Worm (Caenorhabditis elegans): Measurements from ENCODE around the gene F58F12.1.
A peak's percentile ranks its signal among the peaks of the same experiment; 100 is the strongest.

The F58F12.1 gene

DNA sequence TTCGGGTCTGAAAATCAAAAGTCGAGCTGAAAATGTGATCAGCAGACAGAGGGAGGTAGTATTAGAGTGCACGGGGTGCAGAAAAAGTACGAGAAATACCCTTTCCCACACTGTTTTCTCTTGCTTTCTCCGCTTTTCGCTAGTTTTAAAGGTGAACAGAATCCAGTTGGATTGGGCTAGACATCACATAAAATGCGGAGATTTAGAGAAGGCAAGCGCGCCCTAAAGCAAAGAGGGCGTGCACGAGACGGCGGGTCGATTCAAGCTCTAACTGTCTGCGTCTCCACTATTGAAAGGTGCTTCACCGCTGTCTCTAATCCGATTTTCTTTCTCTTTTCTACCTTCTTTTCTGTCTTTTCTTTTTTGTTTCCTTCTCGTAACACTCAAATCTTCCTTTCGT, 13.3 kb upstream of the F58F12.1 start (continued):
- peak; percentile 56 for TF ChIP-seq elt-2 (tag; optimal IDR thresholded peaks at IDR 0.05)
- TF ChIP-seq mef-2 (tag; optimal IDR thresholded peaks at IDR 0.05), result no peak
- peak; percentile 91 for TF ChIP-seq nhr-20 (tag; optimal IDR thresholded peaks at IDR 0.05)
- no peak for TF ChIP-seq aha-1 (tag; optimal IDR thresholded peaks at IDR 0.05)
- no peak for TF ChIP-seq efl-3 (GFP tag; optimal IDR thresholded peaks at IDR 0.05)
- TF ChIP-seq unc-86 (tag; optimal IDR thresholded peaks at IDR 0.05), result peak; percentile 80
- peak; percentile 86 for TF ChIP-seq lin-15B (tag; optimal IDR thresholded peaks at IDR 0.05)
- peak; percentile 89 for TF ChIP-seq rnt-1 (tag; optimal IDR thresholded peaks at IDR 0.05)
- no peak for TF ChIP-seq unc-62 (GFP tag; optimal IDR thresholded peaks at IDR 0.05)
- TF ChIP-seq lir-3 (tag; optimal IDR thresholded peaks at IDR 0.05; ENCODE audit: poor library complexity), result peak; percentile 47
- no peak for TF ChIP-seq zip-4 (GFP tag; optimal IDR thresholded peaks at IDR 0.05)
- TF ChIP-seq egl-27 (tag; optimal IDR thresholded peaks at IDR 0.05), result peak in 1 of 2 experiments; percentile 6
- peak; percentile 87 to 89 for TF ChIP-seq lsy-2 (tag; optimal IDR thresholded peaks at IDR 0.05)
- no peak for TF ChIP-seq zag-1 (tag; optimal IDR thresholded peaks at IDR 0.05)
- TF ChIP-seq ceh-90 (tag; optimal IDR thresholded peaks at IDR 0.05), result no peak
- TF ChIP-seq jun-1 (tag; optimal IDR thresholded peaks at IDR 0.05), result peak; percentile 86
- TF ChIP-seq mep-1 (tag; optimal IDR thresholded peaks at IDR 0.05), result peak; percentile 48
- TF ChIP-seq ets-5 (GFP tag; IDR thresholded peaks at IDR 0.05), result no peak
- peak; percentile 80 for TF ChIP-seq lin-13 (GFP tag; optimal IDR thresholded peaks at IDR 0.05)
- no peak for TF ChIP-seq fos-1 (tag; optimal IDR thresholded peaks at IDR 0.05)
- no peak for TF ChIP-seq tlp-1 (tag; optimal IDR thresholded peaks at IDR 0.05)
- TF ChIP-seq nhr-90 (tag; optimal IDR thresholded peaks at IDR 0.05; ENCODE audit: poor library complexity), result peak; percentile 79
- no peak for TF ChIP-seq sox-4 (tag; optimal IDR thresholded peaks at IDR 0.05)
- TF ChIP-seq fkh-10 (GFP tag; optimal IDR thresholded peaks at IDR 0.05), result peak; percentile 66
- peak; percentile 83 for TF ChIP-seq xbp-1 (tag; optimal IDR thresholded peaks at IDR 0.05)
- peak in 1 of 2 experiments; percentile 5 for TF ChIP-seq ztf-11 (tag; optimal IDR thresholded peaks at IDR 0.05)
- no peak for TF ChIP-seq sptf-1 (tag; optimal IDR thresholded peaks at IDR 0.05)
- peak; percentile 85 for TF ChIP-seq isw-1 (GFP tag; IDR thresholded peaks at IDR 0.05)
- no peak for TF ChIP-seq alr-1 (tag; optimal IDR thresholded peaks at IDR 0.05; ENCODE audit: borderline replicate concordance)
- TF ChIP-seq ceh-82 (tag; optimal IDR thresholded peaks at IDR 0.05), result peak; percentile 70 to 94 (median 77)
- no peak for TF ChIP-seq vab-15 (tag; optimal IDR thresholded peaks at IDR 0.05)
- no peak for TF ChIP-seq unc-98 (GFP tag; IDR thresholded peaks at IDR 0.05)
- peak; percentile 92 for TF ChIP-seq nhr-85 (tag)
- TF ChIP-seq nhr-12 (tag; optimal IDR thresholded peaks at IDR 0.05), result no peak
- no peak for TF ChIP-seq nhr-28 (tag; optimal IDR thresholded peaks at IDR 0.05)

DNA sequence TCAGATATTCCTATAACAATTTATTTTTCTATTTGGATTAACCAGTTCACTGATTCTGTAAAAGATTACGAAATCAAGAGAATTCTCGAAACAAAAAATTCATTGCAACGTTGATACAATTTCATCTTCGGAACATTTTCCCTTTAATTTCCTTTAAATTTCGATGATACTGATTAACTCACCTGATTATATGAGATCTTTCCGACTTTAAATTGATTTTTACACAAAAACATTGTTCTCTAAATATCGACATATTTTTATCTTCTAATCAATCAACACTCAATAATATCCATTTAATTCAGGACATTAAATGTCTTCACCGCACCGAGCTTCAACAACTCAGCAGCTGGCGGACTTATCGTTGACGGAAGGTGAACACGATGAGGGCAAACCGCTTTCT, 12.4 kb upstream of the F58F12.1 start, which contains the start of gene lin-23:
Gene lin-23 (plus strand): TSS at position 301 of the 400 bp plus-strand sequence.
- TF ChIP-seq nhr-237 (tag; optimal IDR thresholded peaks at IDR 0.05), result no peak
- TF ChIP-seq unc-62 (GFP tag; optimal IDR thresholded peaks at IDR 0.05), result no peak
- no peak for TF ChIP-seq nhr-12 (tag; optimal IDR thresholded peaks at IDR 0.05)
- TF ChIP-seq ets-5 (GFP tag; IDR thresholded peaks at IDR 0.05), result no peak
- no peak for TF ChIP-seq egl-27 (tag; optimal IDR thresholded peaks at IDR 0.05)
- no peak for TF ChIP-seq irx-1 (tag; optimal IDR thresholded peaks at IDR 0.05)
- no peak for TF ChIP-seq nhr-90 (tag; optimal IDR thresholded peaks at IDR 0.05; ENCODE audit: poor library complexity)

DNA sequence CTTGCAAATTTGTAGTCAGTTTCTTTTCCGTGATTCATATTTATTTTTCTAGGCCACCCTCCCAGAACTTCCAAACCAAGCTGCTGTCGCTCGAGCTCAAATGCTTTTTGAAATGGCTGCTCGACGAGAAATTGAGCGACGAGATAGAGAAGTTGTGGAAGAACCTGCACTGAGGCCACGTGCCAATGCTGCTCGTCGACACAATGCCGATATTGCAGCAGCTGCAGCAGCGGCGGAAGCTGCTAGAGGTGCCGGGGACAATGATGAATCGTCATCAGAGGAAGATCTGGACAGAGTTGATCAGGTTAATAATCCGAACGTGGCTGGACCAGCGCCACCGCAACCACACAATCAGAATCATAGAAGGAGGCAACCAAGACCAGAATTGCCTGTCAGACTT, 10.1 kb upstream of the F58F12.1 start:
- no peak for TF ChIP-seq efl-1 (optimal IDR thresholded peaks at IDR 0.05)
- TF ChIP-seq efl-1 (GFP tag; optimal IDR thresholded peaks at IDR 0.05 in 1 of 2), result no peak
- no peak for TF ChIP-seq hlh-4 (tag; optimal IDR thresholded peaks at IDR 0.05)
- no peak for TF ChIP-seq mef-2 (tag; optimal IDR thresholded peaks at IDR 0.05)
- no peak for TF ChIP-seq nhr-237 (tag; optimal IDR thresholded peaks at IDR 0.05)
- no peak for TF ChIP-seq snpc-4 (tag; optimal IDR thresholded peaks at IDR 0.05)
- no peak for TF ChIP-seq zag-1 (tag; optimal IDR thresholded peaks at IDR 0.05)
- TF ChIP-seq ztf-4 (tag; optimal IDR thresholded peaks at IDR 0.05), result no peak
- no peak for TF ChIP-seq unc-98 (GFP tag; IDR thresholded peaks at IDR 0.05)
- no peak for TF ChIP-seq egl-27 (tag; optimal IDR thresholded peaks at IDR 0.05)
- TF ChIP-seq swsn-7 (tag; optimal IDR thresholded peaks at IDR 0.05), result no peak
- TF ChIP-seq sptf-1 (tag; optimal IDR thresholded peaks at IDR 0.05), result no peak
- no peak for TF ChIP-seq C34B4.2 (tag; optimal IDR thresholded peaks at IDR 0.05)
- no peak for TF ChIP-seq lin-39 (tag; optimal IDR thresholded peaks at IDR 0.05)
- TF ChIP-seq Y116A8C.19 (tag; optimal IDR thresholded peaks at IDR 0.05; ENCODE audit: borderline replicate concordance), result no peak
- TF ChIP-seq lir-3 (tag; optimal IDR thresholded peaks at IDR 0.05; ENCODE audit: poor library complexity), result no peak
- TF ChIP-seq C16A3.4 (tag; optimal IDR thresholded peaks at IDR 0.05), result no peak
- TF ChIP-seq fos-1 (tag; optimal IDR thresholded peaks at IDR 0.05), result no peak
- no peak for TF ChIP-seq snu-23 (GFP tag; optimal IDR thresholded peaks at IDR 0.05)
- TF ChIP-seq nhr-71 (tag; optimal IDR thresholded peaks at IDR 0.05), result no peak

Data from whole organism, L1 larva.